Fruit fly (Drosophila melanogaster) whole organism, embryonic: Measurements from ENCODE around the gene Jupiter.
A peak's percentile ranks its signal among the peaks of the same experiment; 100 is the strongest.

Source experiments
- Aef1 ChIP-seq: fragments of 200-800 bp; sonication (Bioruptor generic); IDR thresholded peaks from 3 replicates; pipeline ENCODE4 v1.3.6; 2022; ENCODE audit warnings: missing biosample characterization, missing genetic modification characterization
- CG10431 ChIP-seq: fragments of 200-800 bp; sonication (Bioruptor generic); optimal IDR thresholded peaks from 3 replicates; lab custom pipeline; 2018; ENCODE audit warnings: missing biosample characterization, mild to moderate bottlenecking, missing genetic modification characterization
- CG12299 ChIP-seq: fragments of 200-800 bp; sonication (Bioruptor generic); optimal IDR thresholded peaks from 2 replicates; lab custom pipeline; 2018; ENCODE audit warnings: missing biosample characterization, mild to moderate bottlenecking, missing genetic modification characterization
- CG12391 ChIP-seq: fragments of 200-800 bp; sonication (Bioruptor generic); optimal IDR thresholded peaks from 3 replicates; lab custom pipeline; 2018; ENCODE audit warnings: missing biosample characterization, mild to moderate bottlenecking, missing genetic modification characterization, moderate library complexity
- CG15073 ChIP-seq: fragments of 200-800 bp; sonication (Bioruptor generic); optimal IDR thresholded peaks from 2 replicates; lab custom pipeline; 2016; ENCODE audit warnings: missing biosample characterization, missing genetic modification characterization
- CG15479 ChIP-seq: fragments of 200-800 bp; sonication (Bioruptor generic); optimal IDR thresholded peaks from 3 replicates; lab custom pipeline; 2019; ENCODE audit warnings: missing biosample characterization, mild to moderate bottlenecking, missing genetic modification characterization, moderate library complexity
- CG16863 ChIP-seq: fragments of 200-800 bp; sonication (Bioruptor generic); optimal IDR thresholded peaks from 3 replicates; lab custom pipeline; 2016; ENCODE audit warnings: missing biosample characterization, missing genetic modification characterization
- CG17912 ChIP-seq: fragments of 200-800 bp; sonication (Bioruptor generic); optimal IDR thresholded peaks from 2 replicates; lab custom pipeline; 2018; ENCODE audit warnings: missing biosample characterization, mild to moderate bottlenecking, missing genetic modification characterization
- CG2712 ChIP-seq: fragments of 200-800 bp; optimal IDR thresholded peaks from 3 replicates; lab custom pipeline; 2019; ENCODE audit warnings: missing biosample characterization, mild to moderate bottlenecking, missing genetic modification characterization, moderate library complexity
- CG3407 ChIP-seq: fragments of 200-800 bp; sonication (Bioruptor generic); optimal IDR thresholded peaks from 2 replicates; lab custom pipeline; 2018; ENCODE audit warnings: missing biosample characterization, mild to moderate bottlenecking, missing genetic modification characterization
- CG3847 ChIP-seq: fragments of 200-800 bp; sonication (Bioruptor generic); IDR thresholded peaks from 2 replicates; pipeline ENCODE4 v1.3.6; 2022; ENCODE audit warnings: missing biosample characterization, missing genetic modification characterization
- CG42726 ChIP-seq: fragments of 200-800 bp; sonication (Bioruptor generic); IDR thresholded peaks from 2 replicates; pipeline ENCODE4 v1.3.6; 2022; ENCODE audit warnings: missing biosample characterization, missing genetic modification characterization; ENCODE audit not compliant: partially characterized antibody
- CG4328 ChIP-seq: fragments of 200-800 bp; sonication (Bioruptor generic); optimal IDR thresholded peaks from 3 replicates; lab custom pipeline; 2017; ENCODE audit warnings: missing biosample characterization, missing genetic modification reagents, missing genetic modification characterization
- CG5953 ChIP-seq: fragments of 200-800 bp; sonication (Bioruptor generic); IDR thresholded peaks from 2 replicates; pipeline ENCODE4 v1.3.6; 2022; ENCODE audit warnings: missing biosample characterization, missing genetic modification characterization
- CkIIα-i1 ChIP-seq: fragments of 200-800 bp; sonication (Bioruptor generic); IDR thresholded peaks from 2 replicates; pipeline ENCODE4 v1.3.6; 2022; ENCODE audit warnings: missing biosample characterization, missing genetic modification characterization
- Deaf1 ChIP-seq: fragments of 200-800 bp; optimal IDR thresholded peaks from 3 replicates; lab custom pipeline; 2019; ENCODE audit warnings: missing biosample characterization, mild to moderate bottlenecking, missing genetic modification characterization, moderate library complexity
- Doc2 ChIP-seq: fragments of 200-800 bp; sonication (Bioruptor generic); IDR thresholded peaks from 2 replicates; pipeline ENCODE4 v1.3.6; 2022; ENCODE audit warnings: missing biosample characterization, missing genetic modification characterization
- Fer3 ChIP-seq: fragments of 200-800 bp; sonication (Bioruptor generic); optimal IDR thresholded peaks from 2 replicates; lab custom pipeline; 2018; ENCODE audit warnings: missing biosample characterization, mild to moderate bottlenecking, missing genetic modification characterization, moderate library complexity
- Gsc ChIP-seq: fragments of 200-800 bp; sonication (Bioruptor generic); IDR thresholded peaks from 2 replicates; pipeline ENCODE4 v1.3.6; 2022; ENCODE audit warnings: missing biosample characterization, missing genetic modification characterization
- Max ChIP-seq: fragments of 200-800 bp; sonication (Bioruptor generic); optimal IDR thresholded peaks from 2 replicates; lab custom pipeline; 2016; ENCODE audit warnings: missing biosample characterization, mild to moderate bottlenecking, missing genetic modification characterization
- Myb ChIP-seq: fragments of 200-800 bp; sonication (Bioruptor generic); optimal IDR thresholded peaks from 2 replicates; lab custom pipeline; 2016; ENCODE audit warnings: missing biosample characterization, missing genetic modification characterization
- Rfx ChIP-seq: fragments of 200-800 bp; sonication (Bioruptor generic); IDR thresholded peaks from 2 replicates; pipeline ENCODE4 v1.3.6; 2022; ENCODE audit warnings: missing biosample characterization, missing genetic modification characterization
- Sin3A ChIP-seq: fragments of >200 bp; optimal IDR thresholded peaks from 2 replicates; lab custom pipeline; 2018
- YL-1 ChIP-seq: fragments of 200-800 bp; sonication (Bioruptor generic); optimal IDR thresholded peaks from 3 replicates; lab custom pipeline; 2017; ENCODE audit warnings: missing biosample characterization, mild to moderate bottlenecking, missing genetic modification characterization
- abd-A ChIP-seq: fragments of 200-800 bp; sonication (Bioruptor generic); optimal IDR thresholded peaks from 3 replicates; lab custom pipeline; 2019; ENCODE audit warnings: missing biosample characterization, mild to moderate bottlenecking, missing genetic modification characterization, moderate library complexity
- amos ChIP-seq: fragments of 200-800 bp; sonication (Bioruptor generic); IDR thresholded peaks from 2 replicates; pipeline ENCODE4 v1.3.6; 2022; ENCODE audit warnings: missing biosample characterization, missing genetic modification characterization; ENCODE audit not compliant: partially characterized antibody
- ara ChIP-seq: fragments of 200-800 bp; sonication (Bioruptor generic); IDR thresholded peaks from 2 replicates; pipeline ENCODE4 v1.3.6; 2022; ENCODE audit warnings: missing biosample characterization, missing genetic modification characterization
- caup ChIP-seq: fragments of 200-800 bp; sonication (Bioruptor generic); optimal IDR thresholded peaks from 3 replicates; lab custom pipeline; 2017; ENCODE audit warnings: missing biosample characterization, mild to moderate bottlenecking, missing genetic modification characterization, moderate library complexity; ENCODE audit not compliant: severe bottlenecking
- cg ChIP-seq: fragments of 200-800 bp; sonication (Bioruptor generic); optimal IDR thresholded peaks from 3 replicates; lab custom pipeline; 2019; ENCODE audit warnings: missing biosample characterization, mild to moderate bottlenecking, missing genetic modification characterization, moderate library complexity
- cwo ChIP-seq: fragments of 200-800 bp; sonication (Bioruptor generic); optimal IDR thresholded peaks from 3 replicates; lab custom pipeline; 2017; ENCODE audit warnings: missing biosample characterization, missing genetic modification characterization, mild to moderate bottlenecking, moderate library complexity, missing genetic modification reagents
- ewg ChIP-seq: fragments of 200-800 bp; sonication (Bioruptor generic); optimal IDR thresholded peaks from 3 replicates; lab custom pipeline; 2017; ENCODE audit warnings: mild to moderate bottlenecking, missing biosample characterization, missing genetic modification reagents, missing genetic modification characterization
- inv ChIP-seq: fragments of 200-800 bp; sonication (Bioruptor generic); IDR thresholded peaks from 2 replicates; pipeline ENCODE4 v1.3.6; 2022; ENCODE audit warnings: missing biosample characterization, missing genetic modification characterization; ENCODE audit not compliant: partially characterized antibody
- lab ChIP-seq: fragments of 200-800 bp; sonication (Bioruptor generic); optimal IDR thresholded peaks from 3 replicates; lab custom pipeline; 2017; ENCODE audit warnings: missing biosample characterization, missing genetic modification characterization, mild to moderate bottlenecking, moderate library complexity, missing genetic modification reagents
- luna ChIP-seq: fragments of 200-800 bp; sonication (Bioruptor generic); optimal IDR thresholded peaks from 2 replicates; lab custom pipeline; 2016; ENCODE audit warnings: missing biosample characterization, missing genetic modification characterization
- nau ChIP-seq: fragments of 200-800 bp; sonication (Bioruptor generic); optimal IDR thresholded peaks from 3 replicates; lab custom pipeline; 2017; ENCODE audit warnings: missing biosample characterization, mild to moderate bottlenecking, missing genetic modification characterization, missing genetic modification reagents
- pan ChIP-seq, 4 experiments: fragments of >200 bp in 3 of 4; fragments of 200-800 bp in 1 of 4; sonication (Bioruptor generic) in 1 of 4; optimal IDR thresholded peaks in 3 of 4; IDR thresholded peaks in 1 of 4; 2 replicates each; pipeline versions ENCODE4 v1.3.6 to Lab custom; 2017 to 2022; ENCODE audit warnings: missing biosample characterization in 2 of 4, missing genetic modification characterization in 2 of 4, mixed read lengths in 1 of 4
- pb ChIP-seq: fragments of 200-800 bp; sonication (Bioruptor generic); optimal IDR thresholded peaks from 3 replicates; lab custom pipeline; 2016; ENCODE audit warnings: missing biosample characterization, missing genetic modification characterization
- psq ChIP-seq: fragments of 200-800 bp; sonication (Bioruptor generic); optimal IDR thresholded peaks from 2 replicates; lab custom pipeline; 2017; ENCODE audit warnings: missing biosample characterization, missing genetic modification characterization
- rib ChIP-seq: fragments of 200-800 bp; sonication (Bioruptor generic); IDR thresholded peaks from 2 replicates; pipeline ENCODE4 v1.3.6; 2022; ENCODE audit warnings: missing biosample characterization, missing genetic modification characterization
- salm ChIP-seq: fragments of 200-800 bp; sonication (Bioruptor generic); optimal IDR thresholded peaks from 2 replicates; lab custom pipeline; 2018; ENCODE audit warnings: missing biosample characterization, mild to moderate bottlenecking, missing genetic modification characterization
- sc ChIP-seq, 3 experiments: fragments of >200 bp in 2 of 3; fragments of 200-800 bp in 1 of 3; sonication (Bioruptor generic) in 1 of 3; optimal IDR thresholded peaks; 2 replicates in 2 of 3; 3 replicates in 1 of 3; lab custom pipeline; 2017; ENCODE audit warnings: mild to moderate bottlenecking in 1 of 3, missing biosample characterization in 1 of 3, missing genetic modification characterization in 1 of 3, missing genetic modification reagents in 1 of 3
- scrt ChIP-seq: fragments of 200-800 bp; sonication (Bioruptor generic); optimal IDR thresholded peaks from 2 replicates; lab custom pipeline; 2018; ENCODE audit warnings: missing biosample characterization, mild to moderate bottlenecking, missing genetic modification characterization, moderate library complexity
- sim ChIP-seq: fragments of 200-800 bp; sonication (Bioruptor generic); IDR thresholded peaks from 2 replicates; pipeline ENCODE4 v1.3.6; 2022; ENCODE audit warnings: missing biosample characterization, missing genetic modification characterization
- sima ChIP-seq: fragments of 200-800 bp; sonication (Bioruptor generic); optimal IDR thresholded peaks from 2 replicates; lab custom pipeline; 2016; ENCODE audit warnings: missing biosample characterization, missing genetic modification characterization
- slp2 ChIP-seq: fragments of 200-800 bp; sonication (Bioruptor generic); optimal IDR thresholded peaks from 2 replicates; lab custom pipeline; 2016; ENCODE audit warnings: missing biosample characterization, missing genetic modification characterization
- sob ChIP-seq: fragments of 200-800 bp; sonication (Bioruptor generic); IDR thresholded peaks from 2 replicates; pipeline ENCODE4 v1.3.6; 2022; ENCODE audit warnings: missing biosample characterization, missing genetic modification characterization
- tgo ChIP-seq: fragments of 200-800 bp; sonication (Bioruptor generic); IDR thresholded peaks from 3 replicates; pipeline ENCODE4 v1.3.6; 2022; ENCODE audit warnings: missing biosample characterization, missing genetic modification characterization
- unc-4 ChIP-seq: fragments of 200-800 bp; sonication (Bioruptor generic); IDR thresholded peaks from 2 replicates; pipeline ENCODE4 v1.3.6; 2022; ENCODE audit warnings: missing biosample characterization, missing genetic modification characterization; ENCODE audit not compliant: partially characterized antibody
- usp ChIP-seq: fragments of >200 bp; optimal IDR thresholded peaks from 2 replicates; lab custom pipeline; 2017; ENCODE audit warnings: missing biosample characterization, missing genetic modification characterization

Gene Jupiter

dm6 chr3R:11557492-11557965 is 62.2 kb downstream of the Jupiter start, which contains the start of gene CG10898 (continued):
- TF ChIP-seq pb (GFP tag; lab: Kevin White, UChicago) (peak; percentile 61), CG12299 (peak; percentile 72), Deaf1 (tag; lab: Kevin White, UChicago) (peak; percentile 37), CG15479 (GFP tag; lab: Kevin White, UChicago) (no peak), CG2712 (tag; lab: Kevin White, UChicago) (peak; percentile 86), Sin3A (lab: Kevin White, UChicago) (peak; percentile 83), Max (peak; percentile 67), luna (peak; percentile 68), unc-4 (GFP tag; lab: Robert Waterston, UW) (no peak), CG3407 (GFP tag; lab: Kevin White, UChicago) (peak; percentile 39), CG4328 (GFP tag; lab: Kevin White, UChicago) (peak; percentile 60), ewg (GFP tag; lab: Kevin White, UChicago) (peak; percentile 72), Fer3 (tag; lab: Kevin White, UChicago) (peak; percentile 78), pan (optimal IDR thresholded peaks at IDR 0.05; lab: Kevin White, UChicago) (no peak), pan (GFP tag; optimal IDR thresholded peaks at IDR 0.05 in 1 of 2, IDR thresholded peaks at IDR 0.05 in 1 of 2) (peak in 1 of 2 experiments; percentile 91), sima (peak; percentile 13), usp (GFP tag; lab: Kevin White, UChicago) (no peak), YL-1 (GFP tag; lab: Kevin White, UChicago) (peak; percentile 51), CG42726 (GFP tag; lab: Robert Waterston, UW) (no peak), CG10431 (GFP tag; lab: Kevin White, UChicago) (no peak), CG3847 (GFP tag; lab: Robert Waterston, UW) (peak; percentile 92), ara (GFP tag; lab: Robert Waterston, UW) (peak; percentile 76), scrt (peak; percentile 36), CG17912 (peak; percentile 26), CG5953 (GFP tag; lab: Robert Waterston, UW) (peak; percentile 79), CG12391 (peak; percentile 91), tgo (peak; percentile 83), sc (optimal IDR thresholded peaks at IDR 0.05; lab: Kevin White, UChicago) (no peak), sc (GFP tag; optimal IDR thresholded peaks at IDR 0.05; lab: Kevin White, UChicago) (peak; percentile 44), CkIIα-i1 (no peak), Myb (peak; percentile 98), sob (peak; percentile 89), rib (GFP tag; lab: Robert Waterston, UW) (peak; percentile 80), inv (GFP tag; lab: Robert Waterston, UW) (no peak), CG16863 (GFP tag; lab: Kevin White, UChicago) (peak; percentile 84), abd-A (no peak), sim (GFP tag; lab: Robert Waterston, UW) (no peak), CG15073 (peak; percentile 48), slp2 (GFP tag; lab: Kevin White, UChicago) (peak; percentile 80), cg (no peak), nau (GFP tag; lab: Kevin White, UChicago) (peak; percentile 62), salm (tag; lab: Kevin White, UChicago) (peak; percentile 58), Aef1 (GFP tag; lab: Robert Waterston, UW) (peak; percentile 81), Doc2 (GFP tag; lab: Robert Waterston, UW) (0 out of 2 replicates have a peak, but pooled peaks have one; percentile 37), cwo (peak; percentile 57), lab (peak; percentile 85), amos (GFP tag; lab: Robert Waterston, UW) (0 out of 2 replicates have a peak, but pooled peaks have one; percentile 6), Gsc (GFP tag; lab: Robert Waterston, UW) (peak; percentile 42; the same call in 1 of the 2 replicates), caup (GFP tag; lab: Kevin White, UChicago) (peak; percentile 76), Rfx (GFP tag; lab: Robert Waterston, UW) (peak; percentile 91), psq (peak; percentile 34)
